Fruit fly (Drosophila melanogaster) whole organism, embryonic: ENCODE results near the gene Mo25.
A peak's percentile ranks its signal among the peaks of the same experiment; 100 is the strongest.

Source experiments
- B-H2 ChIP-seq: fragments of 200-800 bp; sonication (Bioruptor generic); optimal IDR thresholded peaks from 2 replicates; lab custom pipeline; 2018; ENCODE audit warnings: missing biosample characterization, mild to moderate bottlenecking, missing genetic modification characterization
- Bdp1 ChIP-seq: fragments of 200-800 bp; sonication (Bioruptor generic); optimal IDR thresholded peaks from 3 replicates; lab custom pipeline; 2016; ENCODE audit warnings: missing biosample characterization, missing genetic modification characterization
- Bteb2 ChIP-seq: fragments of 200-800 bp; sonication (Bioruptor generic); optimal IDR thresholded peaks from 2 replicates; lab custom pipeline; 2016; ENCODE audit warnings: missing biosample characterization, missing genetic modification characterization
- CG11504 ChIP-seq: fragments of 200-800 bp; sonication (Bioruptor generic); optimal IDR thresholded peaks from 3 replicates; lab custom pipeline; 2019; ENCODE audit warnings: missing biosample characterization, mild to moderate bottlenecking, missing genetic modification characterization, moderate library complexity
- CG11695 ChIP-seq: fragments of 200-800 bp; sonication (Bioruptor generic); IDR thresholded peaks from 3 replicates; pipeline ENCODE4 v1.3.6; 2022; ENCODE audit warnings: missing biosample characterization, missing genetic modification characterization
- CG15011 ChIP-seq: fragments of 200-800 bp; sonication (Bioruptor generic); optimal IDR thresholded peaks from 3 replicates; lab custom pipeline; 2018; ENCODE audit warnings: missing biosample characterization, mild to moderate bottlenecking, missing genetic modification characterization
- CG1602 ChIP-seq: fragments of 200-800 bp; sonication (Bioruptor generic); optimal IDR thresholded peaks from 3 replicates; lab custom pipeline; 2016; ENCODE audit warnings: missing biosample characterization, missing genetic modification characterization
- CG17612 ChIP-seq: fragments of 200-800 bp; sonication (Bioruptor generic); IDR thresholded peaks from 2 replicates; pipeline ENCODE4 v1.3.6; 2022; ENCODE audit warnings: missing biosample characterization, missing genetic modification characterization
- CG34422 ChIP-seq: fragments of 200-800 bp; sonication (Bioruptor generic); IDR thresholded peaks from 3 replicates; pipeline ENCODE4 v1.3.6; 2022; ENCODE audit warnings: missing biosample characterization, missing genetic modification characterization
- CG3995 ChIP-seq: fragments of 200-800 bp; sonication (Bioruptor generic); optimal IDR thresholded peaks from 3 replicates; lab custom pipeline; 2016; ENCODE audit warnings: missing biosample characterization, missing genetic modification characterization
- CG43689 ChIP-seq: fragments of 200-800 bp; sonication (Bioruptor generic); IDR thresholded peaks from 2 replicates; pipeline ENCODE4 v1.3.6; 2022; ENCODE audit warnings: missing biosample characterization, missing genetic modification characterization
- CG6683 ChIP-seq: fragments of 200-800 bp; sonication (Bioruptor generic); optimal IDR thresholded peaks from 2 replicates; lab custom pipeline; 2017; ENCODE audit warnings: missing biosample characterization, mild to moderate bottlenecking, missing genetic modification characterization, missing genetic modification reagents
- CG7839 ChIP-seq: fragments of 200-800 bp; sonication (Bioruptor generic); optimal IDR thresholded peaks from 3 replicates; lab custom pipeline; 2018; ENCODE audit warnings: missing biosample characterization, mild to moderate bottlenecking, missing genetic modification characterization, moderate library complexity
- CG8290 ChIP-seq, 3 experiments: fragments of 200-800 bp; sonication (Bioruptor generic); optimal IDR thresholded peaks; 2 replicates each; lab custom pipeline; 2016 to 2019; ENCODE audit warnings: missing biosample characterization in 3 of 3, missing genetic modification characterization in 3 of 3, mild to moderate bottlenecking in 2 of 3, moderate library complexity in 1 of 3
- CG8388 ChIP-seq: fragments of 200-800 bp; sonication (Bioruptor generic); optimal IDR thresholded peaks from 2 replicates; lab custom pipeline; 2019; ENCODE audit warnings: missing biosample characterization, mild to moderate bottlenecking, missing genetic modification characterization, moderate library complexity
- CG9437 ChIP-seq: fragments of 200-800 bp; sonication (Bioruptor generic); optimal IDR thresholded peaks from 2 replicates; lab custom pipeline; 2018; ENCODE audit warnings: missing biosample characterization, mild to moderate bottlenecking, missing genetic modification characterization
- CG9817 ChIP-seq: fragments of 200-800 bp; sonication (Bioruptor generic); optimal IDR thresholded peaks from 2 replicates; lab custom pipeline; 2018; ENCODE audit warnings: missing biosample characterization, mild to moderate bottlenecking, missing genetic modification characterization, moderate library complexity
- Dll ChIP-seq: fragments of 200-800 bp; sonication (Bioruptor generic); IDR thresholded peaks from 4 replicates; pipeline ENCODE4 v1.3.6; 2022; ENCODE audit warnings: missing biosample characterization, missing genetic modification characterization; ENCODE audit not compliant: partially characterized antibody
- Doc3 ChIP-seq: fragments of 200-800 bp; sonication (Bioruptor generic); IDR thresholded peaks from 3 replicates; pipeline ENCODE4 v1.3.6; 2022; ENCODE audit warnings: missing biosample characterization, missing genetic modification characterization; ENCODE audit not compliant: partially characterized antibody
- Fer3 ChIP-seq: fragments of 200-800 bp; sonication (Bioruptor generic); optimal IDR thresholded peaks from 2 replicates; lab custom pipeline; 2018; ENCODE audit warnings: missing biosample characterization, mild to moderate bottlenecking, missing genetic modification characterization, moderate library complexity
- Mes4 ChIP-seq: fragments of 200-800 bp; sonication (Bioruptor generic); optimal IDR thresholded peaks from 2 replicates; lab custom pipeline; 2016; ENCODE audit warnings: missing biosample characterization, missing genetic modification characterization
- NC2β ChIP-seq: fragments of 200-800 bp; sonication (Bioruptor generic); optimal IDR thresholded peaks from 2 replicates; lab custom pipeline; 2016; ENCODE audit warnings: missing biosample characterization, missing genetic modification characterization
- Nf-YA ChIP-seq: fragments of 200-800 bp; sonication (Bioruptor generic); IDR thresholded peaks from 2 replicates; pipeline ENCODE4 v1.3.6; 2022; ENCODE audit warnings: missing biosample characterization, missing genetic modification characterization
- Nf-YB ChIP-seq: fragments of 200-800 bp; sonication (Bioruptor generic); optimal IDR thresholded peaks from 3 replicates; lab custom pipeline; 2019; ENCODE audit warnings: missing biosample characterization, mild to moderate bottlenecking, missing genetic modification characterization, moderate library complexity
- PHDP ChIP-seq: fragments of 200-800 bp; sonication (Bioruptor generic); optimal IDR thresholded peaks from 3 replicates; lab custom pipeline; 2018; ENCODE audit warnings: missing biosample characterization, mild to moderate bottlenecking, missing genetic modification characterization, moderate library complexity
- Rfx ChIP-seq: fragments of 200-800 bp; sonication (Bioruptor generic); IDR thresholded peaks from 2 replicates; pipeline ENCODE4 v1.3.6; 2022; ENCODE audit warnings: missing biosample characterization, missing genetic modification characterization
- Vsx1 ChIP-seq: fragments of 200-800 bp; sonication (Bioruptor generic); optimal IDR thresholded peaks from 2 replicates; lab custom pipeline; 2017; ENCODE audit warnings: missing biosample characterization, mild to moderate bottlenecking, missing genetic modification characterization, missing genetic modification reagents
- YL-1 ChIP-seq: fragments of 200-800 bp; sonication (Bioruptor generic); optimal IDR thresholded peaks from 3 replicates; lab custom pipeline; 2017; ENCODE audit warnings: missing biosample characterization, mild to moderate bottlenecking, missing genetic modification characterization
- ab ChIP-seq: fragments of 200-800 bp; sonication (Bioruptor generic); optimal IDR thresholded peaks from 2 replicates; lab custom pipeline; 2016; ENCODE audit warnings: missing biosample characterization, missing genetic modification characterization
- abd-A ChIP-seq: fragments of 200-800 bp; sonication (Bioruptor generic); optimal IDR thresholded peaks from 3 replicates; lab custom pipeline; 2019; ENCODE audit warnings: missing biosample characterization, mild to moderate bottlenecking, missing genetic modification characterization, moderate library complexity
- amos ChIP-seq: fragments of 200-800 bp; sonication (Bioruptor generic); IDR thresholded peaks from 2 replicates; pipeline ENCODE4 v1.3.6; 2022; ENCODE audit warnings: missing biosample characterization, missing genetic modification characterization; ENCODE audit not compliant: partially characterized antibody
- bcd ChIP-seq: fragments of 200-800 bp; sonication (Bioruptor generic); optimal IDR thresholded peaks from 2 replicates; lab custom pipeline; 2017; ENCODE audit warnings: missing biosample characterization, mild to moderate bottlenecking, missing genetic modification characterization
- chn ChIP-seq: fragments of 200-800 bp; sonication (Bioruptor generic); optimal IDR thresholded peaks from 2 replicates; lab custom pipeline; 2016; ENCODE audit warnings: missing biosample characterization, missing genetic modification characterization
- crol ChIP-seq: fragments of 200-800 bp; sonication (Bioruptor generic); IDR thresholded peaks from 2 replicates; pipeline ENCODE4 v1.3.6; 2022; ENCODE audit warnings: missing biosample characterization, missing genetic modification characterization
- dpn ChIP-seq, 2 experiments: fragments of 200-800 bp; sonication (Bioruptor generic); optimal IDR thresholded peaks; 3 replicates each; lab custom pipeline; 2016; ENCODE audit warnings: missing biosample characterization in 2 of 2, missing genetic modification characterization in 2 of 2
- fru ChIP-seq: fragments of >200 bp; optimal IDR thresholded peaks from 2 replicates; lab custom pipeline; 2017
- ftz-f1 ChIP-seq: fragments of 200-800 bp; sonication (Bioruptor generic); optimal IDR thresholded peaks from 2 replicates; lab custom pipeline; 2016; ENCODE audit warnings: missing biosample characterization, missing genetic modification characterization
- hb ChIP-seq: fragments of 200-800 bp; sonication (Bioruptor generic); IDR thresholded peaks from 3 replicates; pipeline ENCODE4 v1.3.6; 2022; ENCODE audit warnings: missing biosample characterization, missing genetic modification characterization; ENCODE audit not compliant: partially characterized antibody
- hbn ChIP-seq: fragments of 200-800 bp; sonication (Bioruptor generic); IDR thresholded peaks from 2 replicates; pipeline ENCODE4 v1.3.6; 2022; ENCODE audit warnings: missing biosample characterization, missing genetic modification characterization; ENCODE audit not compliant: partially characterized antibody
- klu ChIP-seq: fragments of 200-800 bp; sonication (Bioruptor generic); IDR thresholded peaks from 2 replicates; pipeline ENCODE4 v1.3.6; 2022; ENCODE audit warnings: missing biosample characterization, missing genetic modification characterization
- maf-S ChIP-seq: fragments of 200-800 bp; sonication (Bioruptor generic); optimal IDR thresholded peaks from 2 replicates; lab custom pipeline; 2016; ENCODE audit warnings: missing biosample characterization, missing genetic modification characterization
- nau ChIP-seq: fragments of 200-800 bp; sonication (Bioruptor generic); optimal IDR thresholded peaks from 3 replicates; lab custom pipeline; 2017; ENCODE audit warnings: missing biosample characterization, mild to moderate bottlenecking, missing genetic modification characterization, missing genetic modification reagents
- p53 ChIP-seq: fragments of 200-800 bp; sonication (Bioruptor generic); optimal IDR thresholded peaks from 2 replicates; lab custom pipeline; 2016; ENCODE audit warnings: missing biosample characterization, missing genetic modification characterization
- pita ChIP-seq: fragments of 200-800 bp; sonication (Bioruptor generic); optimal IDR thresholded peaks from 2 replicates; lab custom pipeline; 2017; ENCODE audit warnings: missing biosample characterization, mild to moderate bottlenecking, missing genetic modification characterization
- pum ChIP-seq: fragments of 200-800 bp; sonication (Bioruptor generic); optimal IDR thresholded peaks from 2 replicates; lab custom pipeline; 2016; ENCODE audit warnings: missing biosample characterization, missing genetic modification characterization
- run ChIP-seq: fragments of 200-800 bp; sonication (Bioruptor generic); optimal IDR thresholded peaks from 3 replicates; lab custom pipeline; 2018; ENCODE audit warnings: missing biosample characterization, mild to moderate bottlenecking, missing genetic modification characterization
- sc ChIP-seq, 3 experiments: fragments of >200 bp in 2 of 3; fragments of 200-800 bp in 1 of 3; sonication (Bioruptor generic) in 1 of 3; optimal IDR thresholded peaks; 2 replicates in 2 of 3; 3 replicates in 1 of 3; lab custom pipeline; 2017; ENCODE audit warnings: mild to moderate bottlenecking in 1 of 3, missing biosample characterization in 1 of 3, missing genetic modification characterization in 1 of 3, missing genetic modification reagents in 1 of 3
- sr ChIP-seq: fragments of 200-800 bp; sonication (Bioruptor generic); IDR thresholded peaks from 3 replicates; pipeline ENCODE4 v1.3.6; 2022; ENCODE audit warnings: missing biosample characterization, missing genetic modification characterization
- wek ChIP-seq: fragments of 200-800 bp; sonication (Bioruptor generic); optimal IDR thresholded peaks from 3 replicates; lab custom pipeline; 2018; ENCODE audit warnings: missing biosample characterization, mild to moderate bottlenecking, missing genetic modification characterization, moderate library complexity
- zf30C ChIP-seq: fragments of 200-800 bp; sonication (Bioruptor generic); optimal IDR thresholded peaks from 3 replicates; lab custom pipeline; 2018; ENCODE audit warnings: missing biosample characterization, mild to moderate bottlenecking, missing genetic modification characterization

The Mo25 gene

DNA sequence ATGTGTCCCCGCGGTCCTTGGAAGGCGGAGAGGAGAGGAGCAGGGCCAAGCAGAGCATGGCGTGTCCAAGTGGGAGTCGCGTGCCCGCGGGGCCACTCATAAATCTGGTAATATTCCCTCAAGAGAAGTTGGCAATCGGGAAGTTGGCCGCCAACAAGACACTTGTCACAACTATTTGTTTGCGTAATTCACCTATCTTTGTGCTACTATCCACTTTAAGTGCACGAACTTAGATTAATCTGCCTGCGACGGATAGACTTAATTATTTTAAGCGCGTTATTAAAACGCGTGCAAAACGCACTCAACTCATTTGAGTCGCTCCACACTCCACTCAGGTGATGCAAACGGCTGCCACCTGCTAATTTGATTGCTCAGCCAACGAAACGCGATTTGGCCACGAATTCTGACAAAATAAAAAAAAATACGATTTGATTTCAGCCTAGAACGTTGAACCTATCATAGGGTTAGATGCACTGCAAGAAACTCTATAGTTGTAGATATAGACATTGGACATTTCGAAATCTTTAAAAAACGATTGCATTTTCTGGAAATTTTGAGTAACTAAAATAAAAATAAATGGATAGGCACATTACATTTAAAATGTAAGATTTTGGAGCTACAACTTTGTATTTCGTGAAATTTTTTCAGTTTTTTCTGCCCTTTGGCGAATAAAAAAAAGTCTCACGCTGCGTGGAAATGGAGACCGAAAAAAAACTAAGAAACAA lies 44.1 kb downstream of the Mo25 start (continued):
- no peak for TF ChIP-seq sr (GFP tag; lab: Robert Waterston, UW)
- TF ChIP-seq PHDP (tag; lab: Kevin White, UChicago): peak; percentile 65
- TF ChIP-seq crol: no peak
- no peak for TF ChIP-seq pita
- TF ChIP-seq CG8290 (GFP tag; optimal IDR thresholded peaks at IDR 0.05; lab: Kevin White, UChicago): no peak
- TF ChIP-seq CG8290 (tag; optimal IDR thresholded peaks at IDR 0.05; lab: Kevin White, UChicago): no peak
- TF ChIP-seq CG11695 (GFP tag; lab: Robert Waterston, UW): peak; percentile 57; the same call in 2 of the 3 replicates
- peak; percentile 64 for TF ChIP-seq CG11504
- TF ChIP-seq Bteb2 (GFP tag; lab: Kevin White, UChicago): peak; percentile 59
- TF ChIP-seq NC2β (GFP tag; lab: Kevin White, UChicago): no peak
- TF ChIP-seq maf-S (GFP tag; lab: Kevin White, UChicago): peak; percentile 23
- 0 out of 2 replicates have a peak, but pooled peaks have one; percentile 19 for TF ChIP-seq klu (GFP tag; lab: Robert Waterston, UW)
- TF ChIP-seq CG7839 (tag; lab: Kevin White, UChicago): peak; percentile 67
- no peak for TF ChIP-seq Doc3 (GFP tag; lab: Robert Waterston, UW)
- no peak for TF ChIP-seq chn
- TF ChIP-seq CG17612: no peak
- TF ChIP-seq ftz-f1: no peak
- peak; percentile 26; the same call in 1 of the 2 replicates for TF ChIP-seq Nf-YA (GFP tag; lab: Robert Waterston, UW)
- peak; percentile 29 for TF ChIP-seq bcd (GFP tag; lab: Kevin White, UChicago)
- no peak for TF ChIP-seq p53
- peak; percentile 12 for TF ChIP-seq CG15011 (GFP tag; lab: Kevin White, UChicago)
- peak; percentile 3 for TF ChIP-seq Nf-YB
- peak; percentile 24 for TF ChIP-seq CG9817 (tag; lab: Kevin White, UChicago)
- peak; percentile 67 for TF ChIP-seq Fer3 (tag; lab: Kevin White, UChicago)
- TF ChIP-seq B-H2 (GFP tag; lab: Kevin White, UChicago): no peak
- peak; percentile 4 for TF ChIP-seq Vsx1 (GFP tag; lab: Kevin White, UChicago)
- no peak for TF ChIP-seq CG6683 (GFP tag; lab: Kevin White, UChicago)
- peak; percentile 57 to 61 for TF ChIP-seq dpn (GFP tag; optimal IDR thresholded peaks at IDR 0.05; lab: Kevin White, UChicago)
- TF ChIP-seq sc (optimal IDR thresholded peaks at IDR 0.05; lab: Kevin White, UChicago): no peak
- no peak for TF ChIP-seq sc (GFP tag; optimal IDR thresholded peaks at IDR 0.05; lab: Kevin White, UChicago)
- peak; percentile 23 for TF ChIP-seq CG9437 (GFP tag; lab: Kevin White, UChicago)
- 0 out of 3 replicates have a peak, but pooled peaks have one; percentile 33 for TF ChIP-seq CG34422 (GFP tag; lab: Robert Waterston, UW)
- TF ChIP-seq CG8388 (GFP tag; lab: Kevin White, UChicago): peak; percentile 33
- no peak for TF ChIP-seq CG3995 (GFP tag; lab: Kevin White, UChicago)
- peak; percentile 54 for TF ChIP-seq zf30C (GFP tag; lab: Kevin White, UChicago)
- peak; percentile 85 for TF ChIP-seq Rfx (GFP tag; lab: Robert Waterston, UW)
- no peak for TF ChIP-seq run
- no peak for TF ChIP-seq YL-1
- TF ChIP-seq Dll (GFP tag; lab: Robert Waterston, UW): no peak
- TF ChIP-seq, all 482 proteins: peak for 209

- TF ChIP-seq Mes4 (GFP tag; lab: Kevin White, UChicago) (no peak), Bdp1 (GFP tag; lab: Kevin White, UChicago) (no peak), CG9817 (tag; lab: Kevin White, UChicago) (no peak), Vsx1 (GFP tag; lab: Kevin White, UChicago) (no peak), hb (GFP tag; lab: Robert Waterston, UW) (no peak), wek (GFP tag; lab: Kevin White, UChicago) (no peak), pum (no peak), abd-A (peak; percentile 28), ab (no peak), CG43689 (GFP tag; lab: Robert Waterston, UW) (no peak), fru (no peak), amos (no peak), nau (GFP tag; lab: Kevin White, UChicago) (no peak), hbn (GFP tag; lab: Robert Waterston, UW) (no peak), CG1602 (GFP tag; lab: Kevin White, UChicago) (no peak)
Measured at dm6 chr3L:16569456-16569855, 45.8 kb downstream of the Mo25 start.
